Fruit fly (Drosophila melanogaster): ENCODE data around the gene CG9471.
A peak's percentile ranks its signal among the peaks of the same experiment; 100 is the strongest.

CG9471 gene

dm6 chr3R:9774821-9775220, 3.5 kb upstream of the CG9471 start, which contains the start of gene topi:
TSS of gene topi (plus strand) at chr3R:9775121.
- TF ChIP-seq h (GFP tag; optimal IDR thresholded peaks at IDR 0.05), result no peak
- no peak for TF ChIP-seq fru (GFP tag; optimal IDR thresholded peaks at IDR 0.05)
- no peak for TF ChIP-seq jim (GFP tag; optimal IDR thresholded peaks at IDR 0.05)
- no peak for TF ChIP-seq dsf (GFP tag; optimal IDR thresholded peaks at IDR 0.05; ENCODE audit: borderline replicate concordance)
- TF ChIP-seq br (GFP tag; optimal IDR thresholded peaks at IDR 0.05), result no peak
- no peak for TF ChIP-seq sv (GFP tag; optimal IDR thresholded peaks at IDR 0.05)
- no peak for TF ChIP-seq Hr78 (GFP tag; optimal IDR thresholded peaks at IDR 0.05)

dm6 chr3R:9774147-9774546, 2.8 kb upstream of the CG9471 start, which contains the start of gene Whamy:
TSS of gene Whamy (minus strand) at chr3R:9774419.
- peak; percentile 5 for TF ChIP-seq h (GFP tag; optimal IDR thresholded peaks at IDR 0.05)
- TF ChIP-seq Jra (GFP tag; optimal IDR thresholded peaks at IDR 0.05), result peak; percentile 8
- peak; percentile 4 for TF ChIP-seq rgr (GFP tag; optimal IDR thresholded peaks at IDR 0.05)
- TF ChIP-seq CG32264 (GFP tag; optimal IDR thresholded peaks at IDR 0.05), result no peak
- no peak for TF ChIP-seq pan (optimal IDR thresholded peaks at IDR 0.05)
- TF ChIP-seq Vsx2 (GFP tag; optimal IDR thresholded peaks at IDR 0.05; ENCODE audit: partially characterized antibody), result no peak
- TF ChIP-seq Myc (optimal IDR thresholded peaks at IDR 0.05), result no peak
- TF ChIP-seq CrebA (GFP tag; optimal IDR thresholded peaks at IDR 0.05; ENCODE audit: borderline replicate concordance), result no peak
- no peak for TF ChIP-seq Rel (GFP tag; optimal IDR thresholded peaks at IDR 0.05)
- TF ChIP-seq Rel (tag; optimal IDR thresholded peaks at IDR 0.05), result peak; percentile 93
- no peak for TF ChIP-seq psq (GFP tag; optimal IDR thresholded peaks at IDR 0.05)
- no peak for TF ChIP-seq tai (GFP tag; optimal IDR thresholded peaks at IDR 0.05)
- no peak for TF ChIP-seq Abd-B (GFP tag; optimal IDR thresholded peaks at IDR 0.05)
- peak; percentile 17 for TF ChIP-seq OdsH (GFP tag; optimal IDR thresholded peaks at IDR 0.05)
- no peak for TF ChIP-seq ey (GFP tag; optimal IDR thresholded peaks at IDR 0.05)
- TF ChIP-seq Hr83 (GFP tag; optimal IDR thresholded peaks at IDR 0.05; ENCODE audit: poor library complexity, severe bottlenecking), result peak; percentile 12
- TF ChIP-seq usp (GFP tag; optimal IDR thresholded peaks at IDR 0.05), result no peak
- TF ChIP-seq dl (GFP tag; optimal IDR thresholded peaks at IDR 0.05; ENCODE audit: insufficient read depth in 1 of 2, partially characterized antibody in 2 of 2), result no peak
- TF ChIP-seq Sp1 (GFP tag; optimal IDR thresholded peaks at IDR 0.05), result peak; percentile 27
- TF ChIP-seq jim (GFP tag; optimal IDR thresholded peaks at IDR 0.05), result no peak
- no peak for TF ChIP-seq GATAd (GFP tag; optimal IDR thresholded peaks at IDR 0.05)
- no peak for TF ChIP-seq Hr78 (GFP tag; optimal IDR thresholded peaks at IDR 0.05)
- TF ChIP-seq lola (GFP tag; optimal IDR thresholded peaks at IDR 0.05), result no peak
- no peak for TF ChIP-seq brk (GFP tag; optimal IDR thresholded peaks at IDR 0.05)
- TF ChIP-seq Hnf4 (GFP tag; optimal IDR thresholded peaks at IDR 0.05), result no peak
- no peak for TF ChIP-seq sv (GFP tag; optimal IDR thresholded peaks at IDR 0.05)
- TF ChIP-seq Mio (GFP tag; optimal IDR thresholded peaks at IDR 0.05), result no peak
- no peak for TF ChIP-seq dmrt93B (GFP tag; optimal IDR thresholded peaks at IDR 0.05)
- no peak for TF ChIP-seq sage (GFP tag; optimal IDR thresholded peaks at IDR 0.05)
- TF ChIP-seq br (GFP tag; optimal IDR thresholded peaks at IDR 0.05), result peak; percentile 24
- no peak for TF ChIP-seq woc (GFP tag; optimal IDR thresholded peaks at IDR 0.05)
- no peak for TF ChIP-seq Dif (GFP tag; optimal IDR thresholded peaks at IDR 0.05; ENCODE audit: partially characterized antibody)
- no peak for TF ChIP-seq fru (GFP tag; optimal IDR thresholded peaks at IDR 0.05)
- TF ChIP-seq Dfd (GFP tag; optimal IDR thresholded peaks at IDR 0.05), result no peak
- TF ChIP-seq CG9705 (GFP tag; optimal IDR thresholded peaks at IDR 0.05), result no peak
- no peak for TF ChIP-seq foxo (GFP tag; optimal IDR thresholded peaks at IDR 0.05)
- no peak for TF ChIP-seq N (GFP tag; optimal IDR thresholded peaks at IDR 0.05)
- no peak for TF ChIP-seq HLH106 (tag; optimal IDR thresholded peaks at IDR 0.05)
- TF ChIP-seq dsf (GFP tag; optimal IDR thresholded peaks at IDR 0.05; ENCODE audit: borderline replicate concordance), result no peak

- no peak for TF ChIP-seq usp (GFP tag; optimal IDR thresholded peaks at IDR 0.05)
- TF ChIP-seq HLH106 (tag; optimal IDR thresholded peaks at IDR 0.05), result no peak
- no peak for TF ChIP-seq Dfd (GFP tag; optimal IDR thresholded peaks at IDR 0.05)
- no peak for TF ChIP-seq sage (GFP tag; optimal IDR thresholded peaks at IDR 0.05)
- TF ChIP-seq h (GFP tag; optimal IDR thresholded peaks at IDR 0.05), result no peak
- TF ChIP-seq br (GFP tag; optimal IDR thresholded peaks at IDR 0.05), result no peak
- TF ChIP-seq dmrt93B (GFP tag; optimal IDR thresholded peaks at IDR 0.05), result no peak
- TF ChIP-seq GATAd (GFP tag; optimal IDR thresholded peaks at IDR 0.05), result no peak
- TF ChIP-seq Dif (GFP tag; optimal IDR thresholded peaks at IDR 0.05; ENCODE audit: partially characterized antibody), result no peak
- TF ChIP-seq pan (optimal IDR thresholded peaks at IDR 0.05), result no peak
- TF ChIP-seq Abd-B (GFP tag; optimal IDR thresholded peaks at IDR 0.05), result no peak
- TF ChIP-seq dsf (GFP tag; optimal IDR thresholded peaks at IDR 0.05; ENCODE audit: borderline replicate concordance), result no peak
- TF ChIP-seq Mio (GFP tag; optimal IDR thresholded peaks at IDR 0.05), result no peak
- TF ChIP-seq dl (GFP tag; optimal IDR thresholded peaks at IDR 0.05; ENCODE audit: insufficient read depth in 1 of 2, partially characterized antibody in 2 of 2), result no peak
- TF ChIP-seq N (GFP tag; optimal IDR thresholded peaks at IDR 0.05), result no peak
- TF ChIP-seq psq (GFP tag; optimal IDR thresholded peaks at IDR 0.05), result no peak
- TF ChIP-seq Hr78 (GFP tag; optimal IDR thresholded peaks at IDR 0.05), result no peak
- no peak for TF ChIP-seq Hnf4 (GFP tag; optimal IDR thresholded peaks at IDR 0.05)
- TF ChIP-seq woc (GFP tag; optimal IDR thresholded peaks at IDR 0.05), result no peak
These were observed 1.2 kb downstream of the CG9471 start for dm6 chr3R:9770127-9770526.

Data from whole organism, wandering third instar larva.